Fruit fly (Drosophila melanogaster) whole organism, embryonic: Measurements from ENCODE around the gene aos.

Source experiments
- CG1024 ChIP-seq: fragments of 200-800 bp; sonication (Bioruptor generic); IDR thresholded peaks from 2 replicates; pipeline ENCODE4 v1.3.6; 2022; ENCODE audit warnings: missing biosample characterization, missing genetic modification characterization
- CG11504 ChIP-seq: fragments of 200-800 bp; sonication (Bioruptor generic); optimal IDR thresholded peaks from 3 replicates; lab custom pipeline; 2019; ENCODE audit warnings: missing biosample characterization, mild to moderate bottlenecking, missing genetic modification characterization, moderate library complexity
- CG15011 ChIP-seq: fragments of 200-800 bp; sonication (Bioruptor generic); optimal IDR thresholded peaks from 3 replicates; lab custom pipeline; 2018; ENCODE audit warnings: missing biosample characterization, mild to moderate bottlenecking, missing genetic modification characterization
- CG15073 ChIP-seq: fragments of 200-800 bp; sonication (Bioruptor generic); optimal IDR thresholded peaks from 2 replicates; lab custom pipeline; 2016; ENCODE audit warnings: missing biosample characterization, missing genetic modification characterization
- CG15479 ChIP-seq: fragments of 200-800 bp; sonication (Bioruptor generic); optimal IDR thresholded peaks from 3 replicates; lab custom pipeline; 2019; ENCODE audit warnings: missing biosample characterization, mild to moderate bottlenecking, missing genetic modification characterization, moderate library complexity
- CG1603 ChIP-seq: fragments of 200-800 bp; sonication (Bioruptor generic); optimal IDR thresholded peaks from 2 replicates; lab custom pipeline; 2019; ENCODE audit warnings: missing biosample characterization, mild to moderate bottlenecking, missing genetic modification characterization, moderate library complexity
- CG16813 ChIP-seq: fragments of 200-800 bp; sonication (Bioruptor generic); IDR thresholded peaks from 3 replicates; pipeline ENCODE4 v1.3.6; 2022; ENCODE audit warnings: missing biosample characterization, missing genetic modification characterization; ENCODE audit not compliant: partially characterized antibody
- CG16863 ChIP-seq: fragments of 200-800 bp; sonication (Bioruptor generic); optimal IDR thresholded peaks from 3 replicates; lab custom pipeline; 2016; ENCODE audit warnings: missing biosample characterization, missing genetic modification characterization
- CG17802 ChIP-seq: fragments of 200-800 bp; sonication (Bioruptor generic); optimal IDR thresholded peaks from 2 replicates; lab custom pipeline; 2018; ENCODE audit warnings: missing biosample characterization, mild to moderate bottlenecking, missing genetic modification characterization, moderate library complexity
- CG18619 ChIP-seq: fragments of 200-800 bp; sonication (Bioruptor generic); optimal IDR thresholded peaks from 3 replicates; lab custom pipeline; 2017; ENCODE audit warnings: missing biosample characterization, mild to moderate bottlenecking, missing genetic modification characterization
- CG2202 ChIP-seq: fragments of 200-800 bp; sonication (Bioruptor generic); optimal IDR thresholded peaks from 2 replicates; lab custom pipeline; 2018; ENCODE audit warnings: missing biosample characterization, mild to moderate bottlenecking, missing genetic modification characterization
- CG34376 ChIP-seq: fragments of 200-800 bp; sonication (Bioruptor generic); optimal IDR thresholded peaks from 2 replicates; lab custom pipeline; 2018; ENCODE audit warnings: missing biosample characterization, mild to moderate bottlenecking, missing genetic modification characterization
- CG34422 ChIP-seq: fragments of 200-800 bp; sonication (Bioruptor generic); IDR thresholded peaks from 3 replicates; pipeline ENCODE4 v1.3.6; 2022; ENCODE audit warnings: missing biosample characterization, missing genetic modification characterization
- CG4360 ChIP-seq: fragments of 200-800 bp; sonication (Bioruptor generic); IDR thresholded peaks from 2 replicates; pipeline ENCODE4 v1.3.6; 2022; ENCODE audit warnings: missing biosample characterization, missing genetic modification characterization
- CG6854 ChIP-seq: fragments of 200-800 bp; sonication (Bioruptor generic); optimal IDR thresholded peaks from 3 replicates; lab custom pipeline; 2017; ENCODE audit warnings: missing biosample characterization, mild to moderate bottlenecking, missing genetic modification characterization
- CG9437 ChIP-seq: fragments of 200-800 bp; sonication (Bioruptor generic); optimal IDR thresholded peaks from 2 replicates; lab custom pipeline; 2018; ENCODE audit warnings: missing biosample characterization, mild to moderate bottlenecking, missing genetic modification characterization
- CG9797 ChIP-seq: fragments of 200-800 bp; sonication (Bioruptor generic); optimal IDR thresholded peaks from 3 replicates; lab custom pipeline; 2018; ENCODE audit warnings: missing biosample characterization, mild to moderate bottlenecking, missing genetic modification characterization
- Camta ChIP-seq: fragments of 200-800 bp; sonication (Bioruptor generic); optimal IDR thresholded peaks from 2 replicates; lab custom pipeline; 2016; ENCODE audit warnings: missing biosample characterization, missing genetic modification characterization
- D ChIP-seq, 2 experiments: fragments of 200-800 bp in 1 of 2; fragments of >200 bp in 1 of 2; sonication (Bioruptor generic) in 1 of 2; optimal IDR thresholded peaks; 2 replicates in 1 of 2; 3 replicates in 1 of 2; lab custom pipeline; 2017; ENCODE audit warnings: mild to moderate bottlenecking in 1 of 2, missing biosample characterization in 1 of 2, missing genetic modification characterization in 1 of 2, missing genetic modification reagents in 1 of 2
- Dfd ChIP-seq, 2 experiments: fragments of >200 bp; optimal IDR thresholded peaks; 2 replicates each; lab custom pipeline; 2017; ENCODE audit warnings: missing biosample characterization in 2 of 2, missing genetic modification characterization in 2 of 2
- Ets65A ChIP-seq: fragments of 200-800 bp; sonication (Bioruptor generic); peaks from one replicate; lab custom pipeline; 2016; ENCODE audit warnings: missing biosample characterization, missing genetic modification characterization
- Ets97D ChIP-seq: fragments of 200-800 bp; sonication (Bioruptor generic); optimal IDR thresholded peaks from 3 replicates; lab custom pipeline; 2016; ENCODE audit warnings: missing biosample characterization, missing genetic modification characterization
- Hr3 ChIP-seq: fragments of 200-800 bp; sonication (Bioruptor generic); optimal IDR thresholded peaks from 3 replicates; lab custom pipeline; 2016; ENCODE audit warnings: missing biosample characterization, missing genetic modification characterization
- Med ChIP-seq: fragments of 200-800 bp; sonication (Bioruptor generic); peaks from one replicate; lab custom pipeline; 2016; ENCODE audit warnings: missing biosample characterization, missing genetic modification characterization, mild to moderate bottlenecking, inconsistent platforms, moderate library complexity
- NC2α ChIP-seq: fragments of 200-800 bp; sonication (Bioruptor generic); optimal IDR thresholded peaks from 2 replicates; lab custom pipeline; 2016; ENCODE audit warnings: missing biosample characterization, missing genetic modification characterization
- Nf-YA ChIP-seq: fragments of 200-800 bp; sonication (Bioruptor generic); IDR thresholded peaks from 2 replicates; pipeline ENCODE4 v1.3.6; 2022; ENCODE audit warnings: missing biosample characterization, missing genetic modification characterization
- Rfx ChIP-seq: fragments of 200-800 bp; sonication (Bioruptor generic); IDR thresholded peaks from 2 replicates; pipeline ENCODE4 v1.3.6; 2022; ENCODE audit warnings: missing biosample characterization, missing genetic modification characterization
- aop ChIP-seq: fragments of 200-800 bp; sonication (Bioruptor generic); IDR thresholded peaks from 2 replicates; pipeline ENCODE4 v1.3.6; 2022; ENCODE audit warnings: missing biosample characterization, missing genetic modification characterization
- bigmax ChIP-seq: fragments of 200-800 bp; sonication (Bioruptor generic); optimal IDR thresholded peaks from 2 replicates; lab custom pipeline; 2018; ENCODE audit warnings: missing biosample characterization, mild to moderate bottlenecking, missing genetic modification characterization
- ci ChIP-seq: fragments of 200-800 bp; sonication (Bioruptor generic); IDR thresholded peaks from 3 replicates; pipeline ENCODE4 v1.3.6; 2022; ENCODE audit warnings: missing biosample characterization, missing genetic modification characterization
- corto ChIP-seq: fragments of 200-800 bp; sonication (Bioruptor generic); optimal IDR thresholded peaks from 2 replicates; lab custom pipeline; 2016; ENCODE audit warnings: missing biosample characterization, mild to moderate bottlenecking, missing genetic modification characterization, moderate library complexity
- crc ChIP-seq: fragments of 200-800 bp; sonication (Bioruptor generic); optimal IDR thresholded peaks from 2 replicates; lab custom pipeline; 2016; ENCODE audit warnings: missing biosample characterization, missing genetic modification characterization
- dm ChIP-seq: fragments of 200-800 bp; sonication (Bioruptor generic); optimal IDR thresholded peaks from 3 replicates; lab custom pipeline; 2016; ENCODE audit warnings: missing biosample characterization, missing genetic modification characterization
- emc ChIP-seq: fragments of 200-800 bp; sonication (Bioruptor generic); optimal IDR thresholded peaks from 2 replicates; lab custom pipeline; 2016; ENCODE audit warnings: missing biosample characterization, missing genetic modification characterization
- eyg ChIP-seq: fragments of 200-800 bp; sonication (Bioruptor generic); optimal IDR thresholded peaks from 3 replicates; lab custom pipeline; 2016; ENCODE audit warnings: missing biosample characterization, missing genetic modification characterization
- fu2 ChIP-seq: fragments of 200-800 bp; sonication (Bioruptor generic); optimal IDR thresholded peaks from 2 replicates; lab custom pipeline; 2016; ENCODE audit warnings: missing biosample characterization, missing genetic modification characterization
- grn ChIP-seq: fragments of 200-800 bp; sonication (Bioruptor generic); optimal IDR thresholded peaks from 3 replicates; lab custom pipeline; 2017; ENCODE audit warnings: missing biosample characterization, missing genetic modification characterization
- her ChIP-seq: fragments of 200-800 bp; sonication (Bioruptor generic); optimal IDR thresholded peaks from 2 replicates; lab custom pipeline; 2016; ENCODE audit warnings: missing biosample characterization, missing genetic modification characterization
- lbe ChIP-seq: fragments of 200-800 bp; sonication (Bioruptor generic); optimal IDR thresholded peaks from 2 replicates; lab custom pipeline; 2016; ENCODE audit warnings: missing biosample characterization, mild to moderate bottlenecking, missing genetic modification characterization
- nom ChIP-seq: fragments of 200-800 bp; sonication (Bioruptor generic); optimal IDR thresholded peaks from 2 replicates; lab custom pipeline; 2017; ENCODE audit warnings: missing biosample characterization, missing genetic modification characterization, mild to moderate bottlenecking, moderate library complexity, missing genetic modification reagents
- oc ChIP-seq: fragments of 200-800 bp; sonication (Bioruptor generic); optimal IDR thresholded peaks from 2 replicates; lab custom pipeline; 2018; ENCODE audit warnings: missing biosample characterization, mild to moderate bottlenecking, missing genetic modification characterization, moderate library complexity
- pita ChIP-seq: fragments of 200-800 bp; sonication (Bioruptor generic); optimal IDR thresholded peaks from 2 replicates; lab custom pipeline; 2017; ENCODE audit warnings: missing biosample characterization, mild to moderate bottlenecking, missing genetic modification characterization
- sd ChIP-seq: fragments of 200-800 bp; sonication (Bioruptor generic); optimal IDR thresholded peaks from 3 replicates; lab custom pipeline; 2018; ENCODE audit warnings: missing biosample characterization, mild to moderate bottlenecking, missing genetic modification characterization, moderate library complexity
- sqz ChIP-seq: fragments of 200-800 bp; sonication (Bioruptor generic); optimal IDR thresholded peaks from 3 replicates; lab custom pipeline; 2018; ENCODE audit warnings: missing biosample characterization, mild to moderate bottlenecking, missing genetic modification characterization
- stwl ChIP-seq: fragments of 200-800 bp; sonication (Bioruptor generic); optimal IDR thresholded peaks from 3 replicates; lab custom pipeline; 2018; ENCODE audit warnings: missing biosample characterization, mild to moderate bottlenecking, missing genetic modification characterization, moderate library complexity
- tgo ChIP-seq: fragments of 200-800 bp; sonication (Bioruptor generic); IDR thresholded peaks from 3 replicates; pipeline ENCODE4 v1.3.6; 2022; ENCODE audit warnings: missing biosample characterization, missing genetic modification characterization
- tin ChIP-seq: fragments of 200-800 bp; sonication (Bioruptor generic); optimal IDR thresholded peaks from 3 replicates; lab custom pipeline; 2016; ENCODE audit warnings: missing biosample characterization, missing genetic modification characterization
- trh ChIP-seq: fragments of 200-800 bp; sonication (Bioruptor generic); optimal IDR thresholded peaks from 2 replicates; lab custom pipeline; 2016; ENCODE audit warnings: missing biosample characterization, missing genetic modification characterization
- unc-4 ChIP-seq: fragments of 200-800 bp; sonication (Bioruptor generic); IDR thresholded peaks from 2 replicates; pipeline ENCODE4 v1.3.6; 2022; ENCODE audit warnings: missing biosample characterization, missing genetic modification characterization; ENCODE audit not compliant: partially characterized antibody

aos gene

dm6 chr3L:16490583-16490880 lies 7.1 kb upstream of the aos start (continued):
- TF ChIP-seq CG1024 (GFP tag; lab: Robert Waterston, UW) (no peak), CG4360 (GFP tag; lab: Robert Waterston, UW) (no peak), pita (GFP tag; lab: Kevin White, UChicago) (no peak), lbe (GFP tag; lab: Kevin White, UChicago) (peak; percentile 79), emc (no peak), nom (peak; percentile 56), fu2 (no peak), CG16863 (no peak)

DNA sequence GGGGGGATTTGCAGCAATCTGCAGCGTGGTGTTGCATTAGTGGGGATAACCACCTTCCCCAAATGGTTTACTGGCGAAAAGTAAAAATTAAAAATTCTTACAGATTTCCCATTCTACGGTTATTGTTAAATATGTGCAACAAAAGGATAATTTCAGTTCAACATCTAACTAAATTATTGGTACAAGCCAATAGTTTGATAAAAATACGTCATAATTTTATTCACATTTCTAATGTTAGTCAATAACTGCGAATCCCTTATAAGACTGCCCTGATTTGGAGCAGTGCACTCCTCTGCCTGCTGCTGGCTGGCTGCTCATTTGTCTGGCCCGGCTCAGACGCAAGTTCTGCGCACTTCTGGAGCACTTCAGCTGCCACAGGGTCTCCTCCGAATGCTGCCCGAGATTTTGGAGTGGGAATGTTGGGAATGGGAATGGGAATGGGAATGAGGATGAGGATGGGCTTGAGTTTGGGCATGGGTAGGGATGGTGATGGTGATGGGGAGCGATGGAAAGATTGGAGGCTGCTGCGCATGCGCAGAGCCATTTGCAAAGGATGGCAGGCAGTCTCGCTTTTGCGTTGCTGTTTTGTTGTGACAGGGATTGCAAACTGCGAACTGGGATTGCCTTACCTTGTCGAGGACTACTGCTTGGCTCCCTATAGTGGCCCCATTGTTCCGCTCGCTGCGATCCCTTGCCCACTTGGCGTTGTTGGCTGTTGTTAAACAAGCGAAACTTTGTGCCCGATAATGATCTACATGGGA lies 6.6 kb upstream of the aos start:
- no peak for TF ChIP-seq CG6854
- TF ChIP-seq corto (GFP tag; lab: Kevin White, UChicago): peak; percentile 42
- peak; percentile 42 for TF ChIP-seq Med (GFP tag; lab: Kevin White, UChicago)
- peak; percentile 53 for TF ChIP-seq D (optimal IDR thresholded peaks at IDR 0.05; lab: Kevin White, UChicago)
- TF ChIP-seq D (GFP tag; optimal IDR thresholded peaks at IDR 0.05; lab: Kevin White, UChicago): no peak
- peak; percentile 50 for TF ChIP-seq Ets65A
- TF ChIP-seq unc-4: no peak

DNA sequence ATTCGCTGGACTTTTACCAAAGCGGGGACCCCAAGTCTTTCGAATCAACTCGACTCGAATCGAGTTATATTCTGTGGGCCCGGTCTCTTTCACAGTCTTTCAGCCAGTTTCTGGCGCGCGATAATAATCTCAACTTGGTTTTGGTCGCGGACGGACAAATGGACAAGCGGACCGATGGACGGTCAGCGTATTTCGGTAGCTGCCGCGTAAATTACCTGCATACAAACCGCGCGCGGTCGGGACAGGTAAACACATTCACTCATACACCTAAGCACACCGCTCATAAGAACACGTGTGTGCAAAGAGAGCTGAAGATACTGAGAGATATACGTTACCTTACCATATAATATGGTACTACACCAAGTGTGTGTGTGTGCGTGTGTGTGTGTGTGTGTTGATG lies 5.8 kb upstream of the aos start:
- TF ChIP-seq NC2α (GFP tag; lab: Kevin White, UChicago) (no peak), Hr3 (GFP tag; lab: Kevin White, UChicago) (no peak), sd (tag; lab: Kevin White, UChicago) (peak; percentile 4), her (GFP tag; lab: Kevin White, UChicago) (no peak), CG15073 (GFP tag; lab: Kevin White, UChicago) (no peak), dm (GFP tag; lab: Kevin White, UChicago) (no peak), CG1603 (tag; lab: Kevin White, UChicago) (no peak), CG2202 (no peak), CG9797 (GFP tag; lab: Kevin White, UChicago) (no peak), stwl (no peak), CG11504 (no peak), oc (tag; lab: Kevin White, UChicago) (peak; percentile 30), CG15011 (GFP tag; lab: Kevin White, UChicago) (no peak), Nf-YA (GFP tag; lab: Robert Waterston, UW) (peak; percentile 19; the same call in 1 of the 2 replicates), aop (GFP tag; lab: Robert Waterston, UW) (no peak), CG16813 (no peak), eyg (GFP tag; lab: Kevin White, UChicago) (no peak), tgo (no peak), Camta (GFP tag; lab: Kevin White, UChicago) (no peak), Rfx (GFP tag; lab: Robert Waterston, UW) (no peak), CG17802 (tag; lab: Kevin White, UChicago) (no peak), Dfd (GFP tag; optimal IDR thresholded peaks at IDR 0.05; lab: Kevin White, UChicago) (no peak), CG34422 (no peak), CG18619 (no peak), sqz (GFP tag; lab: Kevin White, UChicago) (no peak), grn (peak; percentile 88), crc (GFP tag; lab: Kevin White, UChicago) (no peak), ci (0 out of 3 replicates have a peak, but pooled peaks have one; percentile 44), bigmax (GFP tag; lab: Kevin White, UChicago) (no peak), trh (GFP tag; lab: Kevin White, UChicago) (no peak), CG15479 (GFP tag; lab: Kevin White, UChicago) (peak; percentile 69), Ets97D (GFP tag; lab: Kevin White, UChicago) (no peak), CG34376 (no peak), tin (GFP tag; lab: Kevin White, UChicago) (no peak), CG9437 (GFP tag; lab: Kevin White, UChicago) (no peak)
